Worm (Caenorhabditis elegans): ENCODE measurements around the gene srx-101.

The srx-101 gene

ce11 chrII:3690646-3691045 is at the start of gene srx-101:
TSS of gene srx-101 (minus strand) at chrII:3690746.
- TF ChIP-seq ztf-23 (GFP tag; IDR thresholded peaks at IDR 0.05) (no peak), flt-1 (GFP tag; IDR thresholded peaks at IDR 0.05) (no peak), tab-1 (GFP tag; IDR thresholded peaks at IDR 0.05) (no peak), T22C8.4 (GFP tag; IDR thresholded peaks at IDR 0.05) (no peak), cog-1 (tag; optimal IDR thresholded peaks at IDR 0.05) (no peak), ref-1 (GFP tag; conservative IDR thresholded peaks at IDR 0.05) (no peak), ztf-29 (GFP tag; IDR thresholded peaks at IDR 0.05) (no peak), med-1 (GFP tag; optimal IDR thresholded peaks at IDR 0.05; ENCODE audit: insufficient read depth) (no peak), klf-2 (GFP tag; conservative IDR thresholded peaks at IDR 0.05) (no peak)

ce11 chrII:3739647-3740046 is 49.1 kb upstream of the srx-101 start, which contains the start of gene F12E12.2:
TSS of gene F12E12.2 (plus strand) at chrII:3739947.
- no peak for TF ChIP-seq ref-1 (GFP tag; conservative IDR thresholded peaks at IDR 0.05)
- no peak for TF ChIP-seq klf-2 (GFP tag; conservative IDR thresholded peaks at IDR 0.05)
- no peak for TF ChIP-seq T22C8.4 (GFP tag; IDR thresholded peaks at IDR 0.05)
- no peak for TF ChIP-seq ztf-23 (GFP tag; IDR thresholded peaks at IDR 0.05)
- no peak for TF ChIP-seq tab-1 (GFP tag; IDR thresholded peaks at IDR 0.05)
- no peak for TF ChIP-seq flt-1 (GFP tag; IDR thresholded peaks at IDR 0.05)

- TF ChIP-seq T22C8.4 (GFP tag; IDR thresholded peaks at IDR 0.05) (no peak), ztf-29 (GFP tag; IDR thresholded peaks at IDR 0.05) (no peak), klf-2 (GFP tag; conservative IDR thresholded peaks at IDR 0.05) (no peak), cog-1 (tag; optimal IDR thresholded peaks at IDR 0.05) (no peak)
Measured at ce11 chrII:3736893-3737375, 46.4 kb upstream of the srx-101 start, which contains the start of gene F12E12.6. TSS of gene F12E12.6 (minus strand) at chrII:3736943.

ce11 chrII:3731723-3732122 is 41.2 kb upstream of the srx-101 start, which contains the start of the genes sdz-12 and bath-31:
TSS of gene sdz-12 (minus strand) at chrII:3731823.
TSS of gene bath-31 (plus strand) at chrII:3731973.
- no peak for TF ChIP-seq ref-1 (GFP tag; conservative IDR thresholded peaks at IDR 0.05)
- TF ChIP-seq T22C8.4 (GFP tag; IDR thresholded peaks at IDR 0.05) = no peak
- TF ChIP-seq cog-1 (tag; optimal IDR thresholded peaks at IDR 0.05) = no peak
- no peak for TF ChIP-seq ztf-23 (GFP tag; IDR thresholded peaks at IDR 0.05)
- no peak for TF ChIP-seq flt-1 (GFP tag; IDR thresholded peaks at IDR 0.05)
- no peak for TF ChIP-seq klf-2 (GFP tag; conservative IDR thresholded peaks at IDR 0.05)
- TF ChIP-seq ztf-29 (GFP tag; IDR thresholded peaks at IDR 0.05) = no peak
- no peak for TF ChIP-seq med-1 (GFP tag; optimal IDR thresholded peaks at IDR 0.05; ENCODE audit: insufficient read depth)
- no peak for TF ChIP-seq tab-1 (GFP tag; IDR thresholded peaks at IDR 0.05)

ce11 chrII:3727996-3728395 is 37.5 kb upstream of the srx-101 start, which contains the start of gene C46E10.8:
TSS of gene C46E10.8 (minus strand) at chrII:3728096.
- TF ChIP-seq ref-1 (GFP tag; conservative IDR thresholded peaks at IDR 0.05) = no peak
- TF ChIP-seq tab-1 (GFP tag; IDR thresholded peaks at IDR 0.05) = no peak
- no peak for TF ChIP-seq med-1 (GFP tag; optimal IDR thresholded peaks at IDR 0.05; ENCODE audit: insufficient read depth)
- TF ChIP-seq ztf-23 (GFP tag; IDR thresholded peaks at IDR 0.05) = no peak
- TF ChIP-seq cog-1 (tag; optimal IDR thresholded peaks at IDR 0.05) = no peak
- TF ChIP-seq ztf-29 (GFP tag; IDR thresholded peaks at IDR 0.05) = no peak
- TF ChIP-seq klf-2 (GFP tag; conservative IDR thresholded peaks at IDR 0.05) = no peak
- TF ChIP-seq T22C8.4 (GFP tag; IDR thresholded peaks at IDR 0.05) = no peak
- no peak for TF ChIP-seq flt-1 (GFP tag; IDR thresholded peaks at IDR 0.05)

- no peak for TF ChIP-seq flt-1 (GFP tag; IDR thresholded peaks at IDR 0.05)
- no peak for TF ChIP-seq klf-2 (GFP tag; conservative IDR thresholded peaks at IDR 0.05)
- TF ChIP-seq ztf-29 (GFP tag; IDR thresholded peaks at IDR 0.05) = no peak
- TF ChIP-seq ref-1 (GFP tag; conservative IDR thresholded peaks at IDR 0.05) = no peak
- TF ChIP-seq T22C8.4 (GFP tag; IDR thresholded peaks at IDR 0.05) = no peak
- TF ChIP-seq med-1 (GFP tag; optimal IDR thresholded peaks at IDR 0.05; ENCODE audit: insufficient read depth) = no peak
- TF ChIP-seq tab-1 (GFP tag; IDR thresholded peaks at IDR 0.05) = no peak
- TF ChIP-seq ztf-23 (GFP tag; IDR thresholded peaks at IDR 0.05) = no peak
- no peak for TF ChIP-seq cog-1 (tag; optimal IDR thresholded peaks at IDR 0.05)
Measured at ce11 chrII:3724175-3724715, 33.7 kb upstream of the srx-101 start, which contains the start of gene C46E10.1. TSS of gene C46E10.1 (plus strand) at chrII:3724225.

ce11 chrII:3721016-3721415 is 30.5 kb upstream of the srx-101 start, which contains the start of gene C46E10.3:
TSS of gene C46E10.3 (plus strand) at chrII:3721316.
- no peak for TF ChIP-seq klf-2 (GFP tag; conservative IDR thresholded peaks at IDR 0.05)
- no peak for TF ChIP-seq tab-1 (GFP tag; IDR thresholded peaks at IDR 0.05)
- no peak for TF ChIP-seq ref-1 (GFP tag; conservative IDR thresholded peaks at IDR 0.05)
- no peak for TF ChIP-seq ztf-29 (GFP tag; IDR thresholded peaks at IDR 0.05)
- no peak for TF ChIP-seq med-1 (GFP tag; optimal IDR thresholded peaks at IDR 0.05; ENCODE audit: insufficient read depth)
- TF ChIP-seq flt-1 (GFP tag; IDR thresholded peaks at IDR 0.05) = no peak
- no peak for TF ChIP-seq ztf-23 (GFP tag; IDR thresholded peaks at IDR 0.05)
- TF ChIP-seq T22C8.4 (GFP tag; IDR thresholded peaks at IDR 0.05) = no peak
- TF ChIP-seq cog-1 (tag; optimal IDR thresholded peaks at IDR 0.05) = no peak

ce11 chrII:3716961-3717360 is 26.4 kb upstream of the srx-101 start, which contains the start of gene fbxc-52:
TSS of gene fbxc-52 (plus strand) at chrII:3717261.
- no peak for TF ChIP-seq klf-2 (GFP tag; conservative IDR thresholded peaks at IDR 0.05)
- no peak for TF ChIP-seq tab-1 (GFP tag; IDR thresholded peaks at IDR 0.05)
- no peak for TF ChIP-seq med-1 (GFP tag; optimal IDR thresholded peaks at IDR 0.05; ENCODE audit: insufficient read depth)
- no peak for TF ChIP-seq ref-1 (GFP tag; conservative IDR thresholded peaks at IDR 0.05)
- TF ChIP-seq flt-1 (GFP tag; IDR thresholded peaks at IDR 0.05) = no peak
- no peak for TF ChIP-seq ztf-23 (GFP tag; IDR thresholded peaks at IDR 0.05)
- no peak for TF ChIP-seq T22C8.4 (GFP tag; IDR thresholded peaks at IDR 0.05)
- TF ChIP-seq ztf-29 (GFP tag; IDR thresholded peaks at IDR 0.05) = no peak
- no peak for TF ChIP-seq cog-1 (tag; optimal IDR thresholded peaks at IDR 0.05)

ce11 chrII:3716455-3716854 is 25.9 kb upstream of the srx-101 start, which contains the start of gene srh-99:
TSS of gene srh-99 (minus strand) at chrII:3716555.
- no peak for TF ChIP-seq ztf-23 (GFP tag; IDR thresholded peaks at IDR 0.05)
- TF ChIP-seq flt-1 (GFP tag; IDR thresholded peaks at IDR 0.05) = no peak
- no peak for TF ChIP-seq cog-1 (tag; optimal IDR thresholded peaks at IDR 0.05)
- TF ChIP-seq klf-2 (GFP tag; conservative IDR thresholded peaks at IDR 0.05) = no peak
- no peak for TF ChIP-seq tab-1 (GFP tag; IDR thresholded peaks at IDR 0.05)
- TF ChIP-seq med-1 (GFP tag; optimal IDR thresholded peaks at IDR 0.05; ENCODE audit: insufficient read depth) = no peak
- TF ChIP-seq T22C8.4 (GFP tag; IDR thresholded peaks at IDR 0.05) = no peak
- no peak for TF ChIP-seq ztf-29 (GFP tag; IDR thresholded peaks at IDR 0.05)
- no peak for TF ChIP-seq ref-1 (GFP tag; conservative IDR thresholded peaks at IDR 0.05)
